Fruit fly (Drosophila melanogaster) whole organism, embryonic: ENCODE results near the gene Ire1.

Experiments
- Antp ChIP-seq: fragments of 200-800 bp; sonication (Bioruptor generic); optimal IDR thresholded peaks from 3 replicates; lab custom pipeline; 2016; ENCODE audit warnings: missing biosample characterization, missing genetic modification characterization
- BEAF-32 ChIP-seq: fragments of 200-800 bp; sonication (Bioruptor generic); optimal IDR thresholded peaks from 3 replicates; lab custom pipeline; 2017; ENCODE audit warnings: missing biosample characterization, missing genetic modification characterization, mild to moderate bottlenecking, moderate library complexity, missing genetic modification reagents
- CG10209 ChIP-seq: fragments of 200-800 bp; sonication (Bioruptor generic); optimal IDR thresholded peaks from 3 replicates; lab custom pipeline; 2017; ENCODE audit warnings: missing biosample characterization, mild to moderate bottlenecking, missing genetic modification characterization, missing genetic modification reagents
- CG10267 ChIP-seq: fragments of 200-800 bp; sonication (Bioruptor generic); optimal IDR thresholded peaks from 2 replicates; lab custom pipeline; 2018; ENCODE audit warnings: missing biosample characterization, mild to moderate bottlenecking, missing genetic modification characterization, moderate library complexity
- CG10274 ChIP-seq: fragments of 200-800 bp; sonication (Bioruptor generic); optimal IDR thresholded peaks from 3 replicates; lab custom pipeline; 2017; ENCODE audit warnings: missing biosample characterization, mild to moderate bottlenecking, missing genetic modification characterization
- CG10431 ChIP-seq: fragments of 200-800 bp; sonication (Bioruptor generic); optimal IDR thresholded peaks from 3 replicates; lab custom pipeline; 2018; ENCODE audit warnings: missing biosample characterization, mild to moderate bottlenecking, missing genetic modification characterization
- CG11085 ChIP-seq: fragments of 200-800 bp; sonication (Bioruptor generic); IDR thresholded peaks from 2 replicates; pipeline ENCODE4 v1.3.6; 2022; ENCODE audit warnings: missing biosample characterization, missing genetic modification characterization
- CG11504 ChIP-seq: fragments of 200-800 bp; sonication (Bioruptor generic); optimal IDR thresholded peaks from 3 replicates; lab custom pipeline; 2019; ENCODE audit warnings: missing biosample characterization, mild to moderate bottlenecking, missing genetic modification characterization, moderate library complexity
- CG12942 ChIP-seq: fragments of 200-800 bp; sonication (Bioruptor generic); optimal IDR thresholded peaks from 3 replicates; lab custom pipeline; 2016; ENCODE audit warnings: missing biosample characterization, missing genetic modification characterization
- CG13123 ChIP-seq: fragments of 200-800 bp; sonication (Bioruptor generic); optimal IDR thresholded peaks from 2 replicates; lab custom pipeline; 2016; ENCODE audit warnings: missing biosample characterization, missing genetic modification characterization
- CG13624 ChIP-seq: fragments of 200-800 bp; sonication (Bioruptor generic); optimal IDR thresholded peaks from 2 replicates; lab custom pipeline; 2016; ENCODE audit warnings: missing biosample characterization, missing genetic modification characterization
- CG14860 ChIP-seq: fragments of 200-800 bp; sonication (Bioruptor generic); IDR thresholded peaks from 3 replicates; pipeline ENCODE4 v1.3.6; 2022; ENCODE audit warnings: missing biosample characterization, missing genetic modification characterization; ENCODE audit not compliant: partially characterized antibody
- CG15011 ChIP-seq: fragments of 200-800 bp; sonication (Bioruptor generic); optimal IDR thresholded peaks from 3 replicates; lab custom pipeline; 2018; ENCODE audit warnings: missing biosample characterization, mild to moderate bottlenecking, missing genetic modification characterization
- CG15479 ChIP-seq: fragments of 200-800 bp; sonication (Bioruptor generic); optimal IDR thresholded peaks from 3 replicates; lab custom pipeline; 2019; ENCODE audit warnings: missing biosample characterization, mild to moderate bottlenecking, missing genetic modification characterization, moderate library complexity
- CG2120 ChIP-seq: fragments of 200-800 bp; sonication (Bioruptor generic); optimal IDR thresholded peaks from 3 replicates; lab custom pipeline; 2016; ENCODE audit warnings: missing biosample characterization, missing genetic modification characterization
- CG30020 ChIP-seq: fragments of 200-800 bp; optimal IDR thresholded peaks from 2 replicates; lab custom pipeline; 2019; ENCODE audit warnings: missing biosample characterization, mild to moderate bottlenecking, missing genetic modification characterization, moderate library complexity
- CG33213 ChIP-seq: fragments of 200-800 bp; sonication (Bioruptor generic); optimal IDR thresholded peaks from 3 replicates; lab custom pipeline; 2016; ENCODE audit warnings: missing biosample characterization, missing genetic modification characterization
- CG3995 ChIP-seq: fragments of 200-800 bp; sonication (Bioruptor generic); optimal IDR thresholded peaks from 3 replicates; lab custom pipeline; 2016; ENCODE audit warnings: missing biosample characterization, missing genetic modification characterization
- CG4360 ChIP-seq: fragments of 200-800 bp; sonication (Bioruptor generic); IDR thresholded peaks from 2 replicates; pipeline ENCODE4 v1.3.6; 2022; ENCODE audit warnings: missing biosample characterization, missing genetic modification characterization
- CG6765 ChIP-seq: fragments of 200-800 bp; sonication (Bioruptor generic); optimal IDR thresholded peaks from 3 replicates; lab custom pipeline; 2017; ENCODE audit warnings: missing biosample characterization, mild to moderate bottlenecking, missing genetic modification characterization
- CG8089 ChIP-seq: fragments of 200-800 bp; sonication (Bioruptor generic); optimal IDR thresholded peaks from 3 replicates; lab custom pipeline; 2016; ENCODE audit warnings: missing biosample characterization, missing genetic modification characterization
- CG8290 ChIP-seq, 3 experiments: fragments of 200-800 bp; sonication (Bioruptor generic); optimal IDR thresholded peaks; 2 replicates each; lab custom pipeline; 2016 to 2019; ENCODE audit warnings: missing biosample characterization in 3 of 3, missing genetic modification characterization in 3 of 3, mild to moderate bottlenecking in 2 of 3, moderate library complexity in 1 of 3
- CHES-1-like ChIP-seq: fragments of 200-800 bp; sonication (Bioruptor generic); optimal IDR thresholded peaks from 2 replicates; lab custom pipeline; 2016; ENCODE audit warnings: missing biosample characterization, missing genetic modification characterization
- CkIIα-i1 ChIP-seq: fragments of 200-800 bp; sonication (Bioruptor generic); IDR thresholded peaks from 2 replicates; pipeline ENCODE4 v1.3.6; 2022; ENCODE audit warnings: missing biosample characterization, missing genetic modification characterization
- Doc2 ChIP-seq: fragments of 200-800 bp; sonication (Bioruptor generic); IDR thresholded peaks from 2 replicates; pipeline ENCODE4 v1.3.6; 2022; ENCODE audit warnings: missing biosample characterization, missing genetic modification characterization
- H15 ChIP-seq: fragments of 200-800 bp; sonication (Bioruptor generic); IDR thresholded peaks from 3 replicates; pipeline ENCODE4 v1.3.6; 2022; ENCODE audit warnings: missing biosample characterization, missing genetic modification characterization
- H2.0 ChIP-seq: fragments of 200-800 bp; sonication (Bioruptor generic); IDR thresholded peaks from 2 replicates; pipeline ENCODE4 v1.3.6; 2022; ENCODE audit warnings: missing biosample characterization, missing genetic modification characterization
- Hr39 ChIP-seq: fragments of >200 bp; optimal IDR thresholded peaks from 2 replicates; lab custom pipeline; 2017
- Kr ChIP-seq: fragments of 200-800 bp; sonication (Bioruptor generic); optimal IDR thresholded peaks from 2 replicates; lab custom pipeline; 2017; ENCODE audit warnings: missing biosample characterization, mild to moderate bottlenecking, missing genetic modification characterization
- NC2β ChIP-seq: fragments of 200-800 bp; sonication (Bioruptor generic); optimal IDR thresholded peaks from 2 replicates; lab custom pipeline; 2016; ENCODE audit warnings: missing biosample characterization, missing genetic modification characterization
- NK7.1 ChIP-seq: fragments of 200-800 bp; sonication (Bioruptor generic); optimal IDR thresholded peaks from 3 replicates; lab custom pipeline; 2016; ENCODE audit warnings: missing biosample characterization, missing genetic modification characterization
- Sox100B ChIP-seq: fragments of 200-800 bp; sonication (Bioruptor generic); optimal IDR thresholded peaks from 3 replicates; lab custom pipeline; 2018; ENCODE audit warnings: missing biosample characterization, mild to moderate bottlenecking, missing genetic modification characterization
- ap ChIP-seq: fragments of 200-800 bp; sonication (Bioruptor generic); IDR thresholded peaks from 2 replicates; pipeline ENCODE4 v1.3.6; 2022; ENCODE audit warnings: missing biosample characterization, missing genetic modification characterization
- cato ChIP-seq: fragments of 200-800 bp; sonication (Bioruptor generic); optimal IDR thresholded peaks from 2 replicates; lab custom pipeline; 2016; ENCODE audit warnings: missing biosample characterization, missing genetic modification characterization, borderline replicate concordance
- dimm ChIP-seq: fragments of 200-800 bp; sonication (Bioruptor generic); IDR thresholded peaks from 2 replicates; pipeline ENCODE4 v1.3.6; 2022; ENCODE audit warnings: missing biosample characterization, missing genetic modification characterization
- dm ChIP-seq: fragments of 200-800 bp; sonication (Bioruptor generic); optimal IDR thresholded peaks from 3 replicates; lab custom pipeline; 2016; ENCODE audit warnings: missing biosample characterization, missing genetic modification characterization
- fru ChIP-seq: fragments of >200 bp; optimal IDR thresholded peaks from 2 replicates; lab custom pipeline; 2017
- fu2 ChIP-seq: fragments of 200-800 bp; sonication (Bioruptor generic); optimal IDR thresholded peaks from 2 replicates; lab custom pipeline; 2016; ENCODE audit warnings: missing biosample characterization, missing genetic modification characterization
- hb ChIP-seq: fragments of 200-800 bp; sonication (Bioruptor generic); IDR thresholded peaks from 3 replicates; pipeline ENCODE4 v1.3.6; 2022; ENCODE audit warnings: missing biosample characterization, missing genetic modification characterization; ENCODE audit not compliant: partially characterized antibody
- kah ChIP-seq: fragments of 200-800 bp; sonication (Bioruptor generic); optimal IDR thresholded peaks from 2 replicates; lab custom pipeline; 2018; ENCODE audit warnings: missing biosample characterization, mild to moderate bottlenecking, missing genetic modification characterization
- lola ChIP-seq, 3 experiments: fragments of >200 bp in 2 of 3; fragments of 200-800 bp in 1 of 3; sonication (Bioruptor generic) in 1 of 3; optimal IDR thresholded peaks; 2 replicates each; lab custom pipeline; 2017 to 2019; ENCODE audit warnings: missing biosample characterization in 3 of 3, missing genetic modification characterization in 3 of 3, mild to moderate bottlenecking in 1 of 3, moderate library complexity in 1 of 3
- maf-S ChIP-seq: fragments of 200-800 bp; sonication (Bioruptor generic); optimal IDR thresholded peaks from 2 replicates; lab custom pipeline; 2016; ENCODE audit warnings: missing biosample characterization, missing genetic modification characterization
- mirr ChIP-seq: fragments of 200-800 bp; sonication (Bioruptor generic); optimal IDR thresholded peaks from 3 replicates; lab custom pipeline; 2018; ENCODE audit warnings: missing biosample characterization, mild to moderate bottlenecking, missing genetic modification characterization
- pho ChIP-seq: fragments of 200-800 bp; sonication (Bioruptor generic); optimal IDR thresholded peaks from 2 replicates; lab custom pipeline; 2016; ENCODE audit warnings: missing biosample characterization, missing genetic modification characterization
- phol ChIP-seq: fragments of 200-800 bp; sonication (Bioruptor generic); optimal IDR thresholded peaks from 3 replicates; lab custom pipeline; 2018; ENCODE audit warnings: missing biosample characterization, mild to moderate bottlenecking, missing genetic modification characterization, moderate library complexity
- ro ChIP-seq: fragments of 200-800 bp; sonication (Bioruptor generic); IDR thresholded peaks from 2 replicates; pipeline ENCODE4 v1.3.6; 2022; ENCODE audit warnings: missing biosample characterization, missing genetic modification characterization
- row ChIP-seq: fragments of 200-800 bp; sonication (Bioruptor generic); IDR thresholded peaks from 3 replicates; pipeline ENCODE4 v1.3.6; 2022; ENCODE audit warnings: missing biosample characterization, missing genetic modification characterization
- sc ChIP-seq, 3 experiments: fragments of >200 bp in 2 of 3; fragments of 200-800 bp in 1 of 3; sonication (Bioruptor generic) in 1 of 3; optimal IDR thresholded peaks; 2 replicates in 2 of 3; 3 replicates in 1 of 3; lab custom pipeline; 2017; ENCODE audit warnings: mild to moderate bottlenecking in 1 of 3, missing biosample characterization in 1 of 3, missing genetic modification characterization in 1 of 3, missing genetic modification reagents in 1 of 3
- sna ChIP-seq: fragments of 200-800 bp; sonication (Bioruptor generic); IDR thresholded peaks from 2 replicates; pipeline ENCODE4 v1.3.6; 2022; ENCODE audit warnings: missing biosample characterization, missing genetic modification characterization; ENCODE audit not compliant: partially characterized antibody
- zfh1 ChIP-seq: fragments of 200-800 bp; sonication (Bioruptor generic); IDR thresholded peaks from 3 replicates; pipeline ENCODE4 v1.3.6; 2022; ENCODE audit warnings: missing biosample characterization, missing genetic modification characterization

The Ire1 gene

dm6 chr3R:19858017-19858659 is 3.0 kb downstream of the Ire1 start (continued):
- TF ChIP-seq CG11085 (no peak), Kr (GFP tag; lab: Kevin White, UChicago) (no peak), maf-S (GFP tag; lab: Kevin White, UChicago) (peak; percentile 10), row (no peak), CkIIα-i1 (GFP tag; lab: Robert Waterston, UW) (no peak), CG30020 (tag; lab: Kevin White, UChicago) (no peak), CHES-1-like (peak; percentile 10), pho (GFP tag; lab: Kevin White, UChicago) (peak; percentile 37), NK7.1 (GFP tag; lab: Kevin White, UChicago) (no peak), H2.0 (no peak), fu2 (GFP tag; lab: Kevin White, UChicago) (no peak), CG6765 (GFP tag; lab: Kevin White, UChicago) (peak; percentile 16), H15 (GFP tag; lab: Robert Waterston, UW) (no peak), CG3995 (GFP tag; lab: Kevin White, UChicago) (peak; percentile 3), CG10431 (GFP tag; lab: Kevin White, UChicago) (no peak), CG11504 (tag; lab: Kevin White, UChicago) (no peak), Hr39 (lab: Kevin White, UChicago) (no peak), CG33213 (GFP tag; lab: Kevin White, UChicago) (no peak), CG10274 (GFP tag; lab: Kevin White, UChicago) (no peak), cato (no peak), ap (GFP tag; lab: Robert Waterston, UW) (no peak), fru (lab: Kevin White, UChicago) (no peak), CG8089 (GFP tag; lab: Kevin White, UChicago) (no peak), phol (tag; lab: Kevin White, UChicago) (no peak), dm (GFP tag; lab: Kevin White, UChicago) (no peak), CG13624 (GFP tag; lab: Kevin White, UChicago) (peak; percentile 25), CG10267 (no peak), sna (GFP tag; lab: Robert Waterston, UW) (no peak), zfh1 (GFP tag; lab: Robert Waterston, UW) (peak; percentile 34; the same call in 1 of the 3 replicates), Doc2 (GFP tag; lab: Robert Waterston, UW) (no peak), CG2120 (GFP tag; lab: Kevin White, UChicago) (peak; percentile 62), CG12942 (GFP tag; lab: Kevin White, UChicago) (no peak), CG15479 (GFP tag; lab: Kevin White, UChicago) (no peak), BEAF-32 (GFP tag; lab: Kevin White, UChicago) (no peak), Antp (no peak), sc (optimal IDR thresholded peaks at IDR 0.05; lab: Kevin White, UChicago) (no peak), sc (GFP tag; optimal IDR thresholded peaks at IDR 0.05; lab: Kevin White, UChicago) (no peak), CG4360 (GFP tag; lab: Robert Waterston, UW) (no peak), CG13123 (GFP tag; lab: Kevin White, UChicago) (no peak), dimm (GFP tag; lab: Robert Waterston, UW) (no peak), CG15011 (GFP tag; lab: Kevin White, UChicago) (peak; percentile 12), mirr (peak; percentile 48), NC2β (GFP tag; lab: Kevin White, UChicago) (no peak), CG10209 (GFP tag; lab: Kevin White, UChicago) (peak; percentile 52), CG14860 (no peak), ro (GFP tag; lab: Robert Waterston, UW) (no peak), kah (GFP tag; lab: Kevin White, UChicago) (no peak), hb (GFP tag; lab: Robert Waterston, UW) (no peak), CG8290 (GFP tag; optimal IDR thresholded peaks at IDR 0.05; lab: Kevin White, UChicago) (no peak), CG8290 (tag; optimal IDR thresholded peaks at IDR 0.05; lab: Kevin White, UChicago) (no peak), lola (GFP tag; optimal IDR thresholded peaks at IDR 0.05; lab: Kevin White, UChicago) (no peak), Sox100B (GFP tag; lab: Kevin White, UChicago) (no peak)
